Worm (Caenorhabditis elegans) whole organism, L2 larva: ENCODE measurements around the gene rad-50.

Experiments used
- C34F6.9 ChIP-seq: fragments of 150-350 bp; optimal IDR thresholded peaks from 2 replicates; lab custom pipeline; 2014; ENCODE audit warnings: missing biosample characterization, missing genetic modification characterization
- F13H6.1 ChIP-seq: sonication (generic microtip); optimal IDR thresholded peaks from 2 replicates; lab custom pipeline; 2016; ENCODE audit warnings: missing genetic modification characterization, missing compliant biosample characterization
- ZK546.5 ChIP-seq: sonication (generic microtip); optimal IDR thresholded peaks from 2 replicates; lab custom pipeline; 2017; ENCODE audit warnings: missing biosample characterization, missing genetic modification characterization
- alr-1 ChIP-seq: fragments of 150-350 bp; optimal IDR thresholded peaks from 2 replicates; lab custom pipeline; 2014; ENCODE audit warnings: missing biosample characterization, missing genetic modification characterization
- ama-1 ChIP-seq: fragments of 150-350 bp; optimal IDR thresholded peaks from 2 replicates; lab custom pipeline; 2018; ENCODE audit warnings: inconsistent platforms
- blmp-1 ChIP-seq: sonication (generic microtip); optimal IDR thresholded peaks from 2 replicates; lab custom pipeline; 2017; ENCODE audit warnings: missing genetic modification characterization, mild to moderate bottlenecking, missing compliant biosample characterization, antibody characterized with exemption, moderate library complexity; ENCODE audit not compliant: insufficient read depth
- ceh-16 ChIP-seq: fragments of 150-350 bp; optimal IDR thresholded peaks from 2 replicates; lab custom pipeline; 2014; ENCODE audit warnings: missing biosample characterization, missing genetic modification characterization
- ceh-82 ChIP-seq: fragments of 150-350 bp; optimal IDR thresholded peaks from 2 replicates; lab custom pipeline; 2014; ENCODE audit warnings: missing biosample characterization, missing genetic modification characterization
- crh-2 ChIP-seq: sonication (generic microtip); optimal IDR thresholded peaks from 2 replicates; lab custom pipeline; 2017; ENCODE audit warnings: missing biosample characterization, missing genetic modification characterization
- egl-27 ChIP-seq: sonication (generic microtip); optimal IDR thresholded peaks from 3 replicates; lab custom pipeline; 2017; ENCODE audit warnings: missing biosample characterization, missing genetic modification reagents, missing genetic modification characterization
- elt-1 ChIP-seq: fragments of 150-350 bp; optimal IDR thresholded peaks from 2 replicates; lab custom pipeline; 2014; ENCODE audit warnings: missing biosample characterization, missing genetic modification characterization
- elt-3 ChIP-seq: sonication (generic microtip); optimal IDR thresholded peaks from 2 replicates; lab custom pipeline; 2017; ENCODE audit warnings: missing biosample characterization, missing genetic modification characterization
- fos-1 ChIP-seq: fragments of 150-350 bp; optimal IDR thresholded peaks from 2 replicates; lab custom pipeline; 2014; ENCODE audit warnings: missing biosample characterization, missing genetic modification characterization
- gmeb-1 ChIP-seq: fragments of 150-350 bp; optimal IDR thresholded peaks from 2 replicates; lab custom pipeline; 2014; ENCODE audit warnings: missing biosample characterization, missing genetic modification characterization
- lin-11 ChIP-seq: fragments of 150-350 bp; sonication (generic microtip); optimal IDR thresholded peaks from 2 replicates; lab custom pipeline; 2014; ENCODE audit warnings: missing biosample characterization, missing genetic modification characterization, inconsistent platforms, mixed read lengths
- lin-39 ChIP-seq: fragments of 150-350 bp; optimal IDR thresholded peaks from 2 replicates; lab custom pipeline; 2014; ENCODE audit warnings: missing biosample characterization, missing genetic modification reagents, missing genetic modification characterization
- lsy-2 ChIP-seq, 2 experiments: fragments of 150-350 bp in 1 of 2; sonication (generic microtip) in 1 of 2; optimal IDR thresholded peaks; 2 replicates each; lab custom pipeline; 2014 to 2017; ENCODE audit warnings: missing biosample characterization in 2 of 2, missing genetic modification characterization in 2 of 2
- mab-5 ChIP-seq: fragments of 150-350 bp; optimal IDR thresholded peaks from 2 replicates; lab custom pipeline; 2014; ENCODE audit warnings: missing biosample characterization, missing genetic modification characterization
- mbf-1 ChIP-seq: sonication (generic microtip); optimal IDR thresholded peaks from 2 replicates; lab custom pipeline; 2017; ENCODE audit warnings: missing biosample characterization, missing genetic modification characterization
- mdl-1 ChIP-seq, 2 experiments: fragments of 150-350 bp in 1 of 2; sonication (generic microtip) in 1 of 2; optimal IDR thresholded peaks; 2 replicates each; lab custom pipeline; 2017; ENCODE audit warnings: missing biosample characterization in 2 of 2, missing genetic modification characterization in 2 of 2
- nhr-10 ChIP-seq: sonication (generic microtip); optimal IDR thresholded peaks from 2 replicates; lab custom pipeline; 2017; ENCODE audit warnings: missing biosample characterization, missing genetic modification characterization
- nhr-11 ChIP-seq: fragments of 150-350 bp; optimal IDR thresholded peaks from 2 replicates; lab custom pipeline; 2014; ENCODE audit warnings: missing biosample characterization, missing genetic modification characterization
- nhr-12 ChIP-seq: fragments of 150-350 bp; optimal IDR thresholded peaks from 2 replicates; lab custom pipeline; 2014; ENCODE audit warnings: missing biosample characterization, missing genetic modification characterization
- nhr-129 ChIP-seq: fragments of 150-350 bp; optimal IDR thresholded peaks from 2 replicates; lab custom pipeline; 2014; ENCODE audit warnings: missing biosample characterization, missing genetic modification characterization
- nhr-21 ChIP-seq: fragments of 150-350 bp; optimal IDR thresholded peaks from 2 replicates; lab custom pipeline; 2014; ENCODE audit warnings: missing biosample characterization, missing genetic modification characterization
- nhr-23 ChIP-seq: fragments of 150-350 bp; optimal IDR thresholded peaks from 2 replicates; lab custom pipeline; 2014; ENCODE audit warnings: missing biosample characterization, missing genetic modification reagents, missing genetic modification characterization
- nhr-25 ChIP-seq: fragments of 150-350 bp; sonication (generic microtip); optimal IDR thresholded peaks from 3 replicates; lab custom pipeline; 2014; ENCODE audit warnings: missing biosample characterization, missing genetic modification characterization
- nhr-6 ChIP-seq: fragments of 150-350 bp; optimal IDR thresholded peaks from 2 replicates; lab custom pipeline; 2014; ENCODE audit warnings: missing biosample characterization, missing genetic modification characterization
- nhr-77 ChIP-seq: fragments of 150-350 bp; optimal IDR thresholded peaks from 2 replicates; lab custom pipeline; 2014; ENCODE audit warnings: missing biosample characterization, missing genetic modification characterization
- peb-1 ChIP-seq: fragments of 150-350 bp; optimal IDR thresholded peaks from 2 replicates; lab custom pipeline; 2014; ENCODE audit warnings: missing biosample characterization, missing genetic modification characterization
- sem-4 ChIP-seq: fragments of 150-350 bp; optimal IDR thresholded peaks from 2 replicates; lab custom pipeline; 2014; ENCODE audit warnings: missing biosample characterization, missing genetic modification reagents, missing genetic modification characterization
- skn-1 ChIP-seq: sonication (generic microtip); optimal IDR thresholded peaks from 2 replicates; lab custom pipeline; 2017; ENCODE audit warnings: missing biosample characterization, missing genetic modification characterization
- sma-3 ChIP-seq: sonication (generic microtip); optimal IDR thresholded peaks from 2 replicates; lab custom pipeline; 2016; ENCODE audit warnings: missing genetic modification reagents, missing genetic modification characterization, missing compliant biosample characterization
- sma-9 ChIP-seq, 2 experiments: fragments of 150-350 bp in 1 of 2; sonication (generic microtip) in 1 of 2; optimal IDR thresholded peaks; 2 replicates each; lab custom pipeline; 2014 to 2016; ENCODE audit warnings: missing genetic modification characterization in 2 of 2, mild to moderate bottlenecking in 1 of 2, missing biosample characterization in 1 of 2, missing compliant biosample characterization in 1 of 2, missing genetic modification reagents in 1 of 2, moderate library complexity in 1 of 2
- snpc-4 ChIP-seq: fragments of 150-350 bp; optimal IDR thresholded peaks from 2 replicates; lab custom pipeline; 2014; ENCODE audit warnings: missing biosample characterization, missing genetic modification characterization
- unc-39 ChIP-seq: fragments of 150-350 bp; optimal IDR thresholded peaks from 2 replicates; lab custom pipeline; 2014; ENCODE audit warnings: missing biosample characterization, missing genetic modification characterization
- unc-55 ChIP-seq: fragments of 150-350 bp; sonication (generic microtip); optimal IDR thresholded peaks from 3 replicates; lab custom pipeline; 2014; ENCODE audit warnings: missing biosample characterization, missing genetic modification reagents, missing genetic modification characterization
- unc-62 ChIP-seq: fragments of 150-350 bp; optimal IDR thresholded peaks from 2 replicates; lab custom pipeline; 2014; ENCODE audit warnings: missing biosample characterization, missing genetic modification reagents, missing genetic modification characterization
- ztf-1 ChIP-seq: fragments of 200-800 bp; sonication (Bioruptor generic); conservative IDR thresholded peaks from 2 replicates; pipeline ENCODE4 v1.3.6; 2022; ENCODE audit warnings: missing genetic modification characterization, missing compliant biosample characterization
- ztf-4 ChIP-seq: fragments of 150-350 bp; optimal IDR thresholded peaks from 2 replicates; lab custom pipeline; 2014; ENCODE audit warnings: missing biosample characterization, missing genetic modification characterization

Gene rad-50

DNA sequence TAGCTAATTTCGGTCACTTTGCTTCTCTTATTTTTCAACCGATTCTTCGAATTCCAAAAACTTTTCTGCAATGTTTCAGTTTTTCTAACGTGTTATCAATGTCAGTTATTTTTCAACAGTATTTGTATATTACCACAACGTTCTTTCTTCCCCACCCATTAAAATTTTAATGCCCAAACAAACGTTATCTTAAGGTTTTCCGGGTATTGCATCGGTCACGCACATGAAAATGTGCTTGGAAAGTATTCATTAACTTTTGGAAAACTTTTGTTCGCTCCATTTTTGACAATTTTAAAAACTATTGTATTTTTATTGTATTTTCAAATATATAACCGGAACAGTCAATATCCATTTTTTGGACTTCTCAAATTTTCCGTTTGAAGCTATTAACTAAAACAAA lies 50.7 kb downstream of the rad-50 start:
- TF ChIP-seq sem-4 (tag; lab: Kevin White, UChicago): no peak
- peak; percentile 3 for TF ChIP-seq fos-1 (tag; lab: Kevin White, UChicago)
- TF ChIP-seq unc-39 (tag; lab: Kevin White, UChicago): no peak
- peak; percentile 22 for TF ChIP-seq gmeb-1 (tag; lab: Kevin White, UChicago)
- no peak for TF ChIP-seq elt-1 (tag; lab: Kevin White, UChicago)

DNA sequence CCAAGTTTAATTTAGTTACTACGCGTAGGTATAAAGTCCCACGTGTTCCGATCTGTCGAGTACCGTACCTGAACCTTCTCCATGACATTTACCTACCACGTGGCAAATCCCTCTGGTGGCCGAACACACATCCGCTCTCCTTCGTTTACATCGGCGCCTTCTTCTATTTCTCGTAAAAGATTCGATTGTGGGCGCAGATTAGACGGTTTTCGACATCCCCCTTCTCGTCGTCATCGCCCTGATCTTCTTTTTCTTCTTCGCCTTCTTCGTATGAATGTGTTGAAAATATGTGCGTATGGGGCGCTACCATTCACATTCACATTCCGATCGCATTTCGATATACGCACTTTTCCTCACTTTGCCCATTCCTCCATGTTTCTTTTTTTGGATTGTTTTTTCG lies 51.3 kb downstream of the rad-50 start:
- TF ChIP-seq peb-1 (no peak), lsy-2 (tag; optimal IDR thresholded peaks at IDR 0.05; lab: Kevin White, UChicago) (peak in 1 of 2 experiments; percentile 25)

DNA sequence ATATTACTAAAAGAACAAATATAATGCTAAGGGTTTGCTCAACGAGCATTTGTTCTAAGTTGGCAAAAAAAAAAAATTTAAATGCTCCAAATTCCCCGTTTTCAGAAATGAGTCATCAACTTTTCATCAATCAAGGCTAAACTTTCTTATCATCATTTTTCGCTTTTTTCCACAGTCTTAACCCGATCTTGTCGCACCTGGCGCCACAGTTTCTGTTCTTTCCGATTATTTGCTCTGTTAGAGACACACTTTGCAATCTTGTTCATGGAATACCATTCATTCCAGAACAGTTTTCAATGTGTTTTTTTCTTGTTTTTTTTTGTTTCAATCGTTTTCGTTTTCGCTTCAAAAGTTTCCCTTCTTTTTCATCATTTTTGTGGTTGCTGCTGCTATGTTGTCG lies 52.7 kb downstream of the rad-50 start:
- no peak for TF ChIP-seq unc-55 (GFP tag; lab: Kevin White, UChicago)
- TF ChIP-seq skn-1 (tag; lab: Kevin White, UChicago): no peak
- TF ChIP-seq mdl-1 (tag; optimal IDR thresholded peaks at IDR 0.05; lab: Kevin White, UChicago): no peak
- no peak for TF ChIP-seq lin-39 (tag; lab: Kevin White, UChicago)
- TF ChIP-seq gmeb-1 (tag; lab: Kevin White, UChicago): no peak
- TF ChIP-seq nhr-77 (tag; lab: Kevin White, UChicago): no peak
- no peak for TF ChIP-seq lin-11 (tag; lab: Kevin White, UChicago)
- no peak for TF ChIP-seq alr-1 (tag; lab: Kevin White, UChicago)
- TF ChIP-seq peb-1: no peak
- TF ChIP-seq ztf-4 (tag; lab: Kevin White, UChicago): no peak
- TF ChIP-seq ama-1 (lab: Kevin White, UChicago): no peak
- TF ChIP-seq nhr-11: no peak
- TF ChIP-seq sma-3 (GFP tag; lab: Kevin White, UChicago): peak; percentile 12
- TF ChIP-seq nhr-12 (tag; lab: Kevin White, UChicago): no peak
- TF ChIP-seq nhr-21 (tag; lab: Kevin White, UChicago): no peak
- no peak for TF ChIP-seq ztf-1
- TF ChIP-seq nhr-10 (tag; lab: Kevin White, UChicago): no peak
- no peak for TF ChIP-seq mbf-1 (tag; lab: Kevin White, UChicago)
- no peak for TF ChIP-seq ZK546.5 (tag; lab: Kevin White, UChicago)
- TF ChIP-seq nhr-23 (tag; lab: Kevin White, UChicago): no peak
- no peak for TF ChIP-seq mab-5 (tag; lab: Kevin White, UChicago)
- no peak for TF ChIP-seq ceh-16 (tag; lab: Kevin White, UChicago)
- peak; percentile 84 for TF ChIP-seq sma-9 (GFP tag; optimal IDR thresholded peaks at IDR 0.05; lab: Kevin White, UChicago)
- no peak for TF ChIP-seq sma-9 (tag; optimal IDR thresholded peaks at IDR 0.05; lab: Kevin White, UChicago)
- peak; percentile 92 for TF ChIP-seq fos-1 (tag; lab: Kevin White, UChicago)
- no peak for TF ChIP-seq C34F6.9 (tag; lab: Kevin White, UChicago)
- peak; percentile 51 for TF ChIP-seq crh-2 (tag; lab: Kevin White, UChicago)
- no peak for TF ChIP-seq unc-62 (GFP tag; lab: Kevin White, UChicago)
- TF ChIP-seq nhr-25: no peak
- TF ChIP-seq sem-4 (tag; lab: Kevin White, UChicago): no peak

DNA sequence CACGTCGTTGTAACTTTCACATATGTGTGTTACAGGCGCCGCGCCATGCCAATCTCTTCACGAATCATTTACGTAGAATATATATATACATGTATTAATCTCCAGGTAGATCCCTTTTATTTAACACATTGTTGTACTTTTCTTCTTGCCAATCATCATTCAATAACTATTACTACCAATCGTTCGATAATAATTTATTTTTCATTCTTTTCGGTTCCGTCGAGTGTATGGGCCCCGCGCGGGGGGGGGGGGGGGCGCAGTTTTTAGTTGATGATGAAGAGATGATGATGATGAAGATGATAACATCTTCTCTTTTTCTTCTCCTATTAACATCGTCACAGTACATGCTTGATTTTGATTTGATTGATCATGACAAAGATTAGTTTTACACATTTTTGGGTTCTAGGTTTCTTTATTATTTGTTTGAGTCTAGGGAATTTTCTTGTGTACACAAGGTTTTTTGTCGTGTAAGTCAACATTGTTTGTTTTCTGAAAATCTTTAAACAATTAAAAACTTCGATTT lies 53.9 kb downstream of the rad-50 start:
- TF ChIP-seq egl-27 (no peak), sma-9 (GFP tag; optimal IDR thresholded peaks at IDR 0.05; lab: Kevin White, UChicago) (peak; percentile 66), sma-9 (tag; optimal IDR thresholded peaks at IDR 0.05; lab: Kevin White, UChicago) (no peak), blmp-1 (tag; lab: Kevin White, UChicago) (peak; percentile 20), nhr-10 (tag; lab: Kevin White, UChicago) (no peak), elt-3 (tag; lab: Kevin White, UChicago) (no peak), sma-3 (GFP tag; lab: Kevin White, UChicago) (peak; percentile 40)

DNA sequence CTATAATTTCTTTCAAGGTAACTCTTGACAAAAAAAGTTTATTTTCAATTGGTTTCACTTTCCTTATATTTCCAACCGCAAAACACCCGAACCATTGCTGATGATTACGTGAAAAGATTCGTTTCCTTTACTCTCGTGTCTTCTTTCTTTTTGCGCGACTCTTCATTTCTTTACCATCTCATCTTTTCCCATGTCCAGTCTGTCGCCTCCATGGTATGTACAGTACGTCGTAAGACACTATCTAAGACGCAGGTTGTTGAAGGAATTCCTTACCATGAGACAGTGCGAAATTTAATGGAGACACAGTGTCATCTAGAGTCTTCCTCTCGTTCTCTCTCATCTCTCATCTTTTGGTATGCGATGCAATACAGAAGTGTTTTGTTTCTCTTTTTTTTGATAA lies 54.7 kb downstream of the rad-50 start:
- TF ChIP-seq blmp-1 (tag; lab: Kevin White, UChicago) (peak; percentile 84), nhr-21 (tag; lab: Kevin White, UChicago) (peak; percentile 87), lin-11 (tag; lab: Kevin White, UChicago) (no peak), nhr-25 (peak; percentile 88), sma-3 (GFP tag; lab: Kevin White, UChicago) (peak; percentile 86), nhr-6 (tag; lab: Kevin White, UChicago) (no peak), ceh-16 (tag; lab: Kevin White, UChicago) (no peak), mdl-1 (tag; optimal IDR thresholded peaks at IDR 0.05; lab: Kevin White, UChicago) (peak in 1 of 2 experiments; percentile 18), C34F6.9 (tag; lab: Kevin White, UChicago) (peak; percentile 54), gmeb-1 (tag; lab: Kevin White, UChicago) (peak; percentile 67), fos-1 (tag; lab: Kevin White, UChicago) (peak; percentile 82), nhr-23 (tag; lab: Kevin White, UChicago) (no peak), ZK546.5 (tag; lab: Kevin White, UChicago) (no peak), F13H6.1 (tag; lab: Kevin White, UChicago) (peak; percentile 71), ceh-82 (no peak), unc-39 (tag; lab: Kevin White, UChicago) (no peak), snpc-4 (tag; lab: Kevin White, UChicago) (peak; percentile 1), lin-39 (tag; lab: Kevin White, UChicago) (no peak), mab-5 (tag; lab: Kevin White, UChicago) (no peak), sma-9 (GFP tag; optimal IDR thresholded peaks at IDR 0.05; lab: Kevin White, UChicago) (peak; percentile 89), sma-9 (tag; optimal IDR thresholded peaks at IDR 0.05; lab: Kevin White, UChicago) (no peak), egl-27 (peak; percentile 75), lsy-2 (tag; optimal IDR thresholded peaks at IDR 0.05; lab: Kevin White, UChicago) (peak in 1 of 2 experiments; percentile 60), sem-4 (tag; lab: Kevin White, UChicago) (peak; percentile 64), nhr-129 (tag; lab: Kevin White, UChicago) (peak; percentile 89), crh-2 (tag; lab: Kevin White, UChicago) (peak; percentile 80)
